Fruit fly (Drosophila melanogaster) whole organism, embryonic: ENCODE measurements around the gene CG44838.

Source experiments
- CG1024 ChIP-seq: fragments of 200-800 bp; sonication (Bioruptor generic); IDR thresholded peaks from 2 replicates; pipeline ENCODE4 v1.3.6; 2022; ENCODE audit warnings: missing biosample characterization, missing genetic modification characterization
- CG10565 ChIP-seq: fragments of 200-800 bp; sonication (Bioruptor generic); optimal IDR thresholded peaks from 3 replicates; lab custom pipeline; 2016; ENCODE audit warnings: missing biosample characterization, mild to moderate bottlenecking, missing genetic modification characterization
- CG12391 ChIP-seq: fragments of 200-800 bp; sonication (Bioruptor generic); optimal IDR thresholded peaks from 3 replicates; lab custom pipeline; 2018; ENCODE audit warnings: missing biosample characterization, mild to moderate bottlenecking, missing genetic modification characterization, moderate library complexity
- CG12744 ChIP-seq: fragments of 200-800 bp; sonication (Bioruptor generic); optimal IDR thresholded peaks from 2 replicates; lab custom pipeline; 2016; ENCODE audit warnings: missing biosample characterization, missing genetic modification characterization
- CG12942 ChIP-seq: fragments of 200-800 bp; sonication (Bioruptor generic); optimal IDR thresholded peaks from 3 replicates; lab custom pipeline; 2016; ENCODE audit warnings: missing biosample characterization, missing genetic modification characterization
- CG13424 ChIP-seq: fragments of 200-800 bp; sonication (Bioruptor generic); optimal IDR thresholded peaks from 2 replicates; lab custom pipeline; 2019; ENCODE audit warnings: missing biosample characterization, mild to moderate bottlenecking, missing genetic modification characterization, moderate library complexity
- CG14014 ChIP-seq: fragments of 200-800 bp; sonication (Bioruptor generic); IDR thresholded peaks from 2 replicates; pipeline ENCODE4 v1.3.6; 2022; ENCODE audit warnings: missing biosample characterization, missing genetic modification characterization
- CG14667 ChIP-seq: fragments of 200-800 bp; sonication (Bioruptor generic); IDR thresholded peaks from 2 replicates; pipeline ENCODE4 v1.3.6; 2022; ENCODE audit warnings: missing biosample characterization, missing genetic modification characterization
- CG15073 ChIP-seq: fragments of 200-800 bp; sonication (Bioruptor generic); optimal IDR thresholded peaks from 2 replicates; lab custom pipeline; 2016; ENCODE audit warnings: missing biosample characterization, missing genetic modification characterization
- CG15479 ChIP-seq: fragments of 200-800 bp; sonication (Bioruptor generic); optimal IDR thresholded peaks from 3 replicates; lab custom pipeline; 2019; ENCODE audit warnings: missing biosample characterization, mild to moderate bottlenecking, missing genetic modification characterization, moderate library complexity
- CG17359 ChIP-seq: fragments of 200-800 bp; sonication (Bioruptor generic); optimal IDR thresholded peaks from 3 replicates; lab custom pipeline; 2018; ENCODE audit warnings: missing biosample characterization, mild to moderate bottlenecking, missing genetic modification characterization, moderate library complexity
- CG17829 ChIP-seq: fragments of 200-800 bp; optimal IDR thresholded peaks from 2 replicates; lab custom pipeline; 2019; ENCODE audit warnings: missing biosample characterization, mild to moderate bottlenecking, missing genetic modification characterization, moderate library complexity
- CG31388 ChIP-seq: fragments of 200-800 bp; sonication (Bioruptor generic); optimal IDR thresholded peaks from 2 replicates; lab custom pipeline; 2016; ENCODE audit warnings: missing biosample characterization, missing genetic modification characterization
- CG3407 ChIP-seq: fragments of 200-800 bp; sonication (Bioruptor generic); optimal IDR thresholded peaks from 2 replicates; lab custom pipeline; 2018; ENCODE audit warnings: missing biosample characterization, mild to moderate bottlenecking, missing genetic modification characterization
- CG4328 ChIP-seq: fragments of 200-800 bp; sonication (Bioruptor generic); optimal IDR thresholded peaks from 3 replicates; lab custom pipeline; 2017; ENCODE audit warnings: missing biosample characterization, missing genetic modification reagents, missing genetic modification characterization
- CG4854 ChIP-seq: fragments of 200-800 bp; sonication (Bioruptor generic); optimal IDR thresholded peaks from 2 replicates; lab custom pipeline; 2016; ENCODE audit warnings: missing biosample characterization, missing genetic modification characterization, inconsistent platforms
- CG6272 ChIP-seq: fragments of 200-800 bp; sonication (Bioruptor generic); IDR thresholded peaks from 2 replicates; pipeline ENCODE4 v1.3.6; 2022; ENCODE audit warnings: missing biosample characterization, missing genetic modification characterization
- CG6791 ChIP-seq: fragments of 200-800 bp; sonication (Bioruptor generic); IDR thresholded peaks from 3 replicates; pipeline ENCODE4 v1.3.6; 2022; ENCODE audit warnings: missing biosample characterization, missing genetic modification characterization; ENCODE audit not compliant: partially characterized antibody
- D ChIP-seq, 2 experiments: fragments of 200-800 bp in 1 of 2; fragments of >200 bp in 1 of 2; sonication (Bioruptor generic) in 1 of 2; optimal IDR thresholded peaks; 2 replicates in 1 of 2; 3 replicates in 1 of 2; lab custom pipeline; 2017; ENCODE audit warnings: mild to moderate bottlenecking in 1 of 2, missing biosample characterization in 1 of 2, missing genetic modification characterization in 1 of 2, missing genetic modification reagents in 1 of 2
- D19B ChIP-seq: fragments of 200-800 bp; sonication (Bioruptor generic); optimal IDR thresholded peaks from 2 replicates; lab custom pipeline; 2017; ENCODE audit warnings: missing biosample characterization, mild to moderate bottlenecking, missing genetic modification characterization
- Dll ChIP-seq: fragments of 200-800 bp; sonication (Bioruptor generic); IDR thresholded peaks from 4 replicates; pipeline ENCODE4 v1.3.6; 2022; ENCODE audit warnings: missing biosample characterization, missing genetic modification characterization; ENCODE audit not compliant: partially characterized antibody
- E2f2 ChIP-seq: fragments of 200-800 bp; sonication (Bioruptor generic); IDR thresholded peaks from 2 replicates; pipeline ENCODE4 v1.3.6; 2022; ENCODE audit warnings: missing biosample characterization, missing genetic modification characterization
- ERR ChIP-seq: fragments of 200-800 bp; sonication (Bioruptor generic); optimal IDR thresholded peaks from 2 replicates; lab custom pipeline; 2016; ENCODE audit warnings: missing biosample characterization, missing genetic modification characterization
- Ets97D ChIP-seq: fragments of 200-800 bp; sonication (Bioruptor generic); optimal IDR thresholded peaks from 3 replicates; lab custom pipeline; 2016; ENCODE audit warnings: missing biosample characterization, missing genetic modification characterization
- Hmx ChIP-seq: fragments of 200-800 bp; sonication (Bioruptor generic); optimal IDR thresholded peaks from 2 replicates; lab custom pipeline; 2016; ENCODE audit warnings: missing biosample characterization, missing genetic modification characterization
- Lim3 ChIP-seq: fragments of 200-800 bp; sonication (Bioruptor generic); IDR thresholded peaks from 2 replicates; pipeline ENCODE4 v1.3.6; 2022; ENCODE audit warnings: missing biosample characterization, missing genetic modification characterization
- Med ChIP-seq: fragments of 200-800 bp; sonication (Bioruptor generic); peaks from one replicate; lab custom pipeline; 2016; ENCODE audit warnings: missing biosample characterization, missing genetic modification characterization, mild to moderate bottlenecking, inconsistent platforms, moderate library complexity
- Nf-YB ChIP-seq: fragments of 200-800 bp; sonication (Bioruptor generic); optimal IDR thresholded peaks from 3 replicates; lab custom pipeline; 2019; ENCODE audit warnings: missing biosample characterization, mild to moderate bottlenecking, missing genetic modification characterization, moderate library complexity
- Optix ChIP-seq: fragments of 200-800 bp; sonication (Bioruptor generic); IDR thresholded peaks from 3 replicates; pipeline ENCODE4 v1.3.6; 2022; ENCODE audit warnings: missing biosample characterization, missing genetic modification characterization
- TFAM ChIP-seq: fragments of 200-800 bp; sonication (Bioruptor generic); optimal IDR thresholded peaks from 2 replicates; lab custom pipeline; 2017; ENCODE audit warnings: missing biosample characterization, missing genetic modification characterization, inconsistent platforms
- ac ChIP-seq: fragments of 200-800 bp; sonication (Bioruptor generic); optimal IDR thresholded peaks from 3 replicates; lab custom pipeline; 2017; ENCODE audit warnings: missing biosample characterization, mild to moderate bottlenecking, missing genetic modification characterization
- ash1 ChIP-seq: fragments of 200-800 bp; sonication (Bioruptor generic); optimal IDR thresholded peaks from 2 replicates; lab custom pipeline; 2018; ENCODE audit warnings: missing biosample characterization, mild to moderate bottlenecking, missing genetic modification characterization
- az2 ChIP-seq: fragments of 200-800 bp; sonication (Bioruptor generic); optimal IDR thresholded peaks from 3 replicates; lab custom pipeline; 2016; ENCODE audit warnings: missing biosample characterization, missing genetic modification characterization
- bbx ChIP-seq: fragments of 200-800 bp; sonication (Bioruptor generic); IDR thresholded peaks from 2 replicates; pipeline ENCODE4 v1.3.6; 2022; ENCODE audit warnings: missing biosample characterization, missing genetic modification characterization; ENCODE audit not compliant: partially characterized antibody
- bigmax ChIP-seq: fragments of 200-800 bp; sonication (Bioruptor generic); optimal IDR thresholded peaks from 2 replicates; lab custom pipeline; 2018; ENCODE audit warnings: missing biosample characterization, mild to moderate bottlenecking, missing genetic modification characterization
- bsh ChIP-seq, 2 experiments: fragments of 200-800 bp; sonication (Bioruptor generic); optimal IDR thresholded peaks; 2 replicates each; lab custom pipeline; 2017 to 2018; ENCODE audit warnings: mild to moderate bottlenecking in 2 of 2, missing biosample characterization in 2 of 2, missing genetic modification characterization in 2 of 2, moderate library complexity in 1 of 2
- cas ChIP-seq: fragments of 200-800 bp; sonication (Bioruptor generic); IDR thresholded peaks from 2 replicates; pipeline ENCODE4 v1.3.6; 2022; ENCODE audit warnings: missing biosample characterization, missing genetic modification characterization
- cg ChIP-seq: fragments of 200-800 bp; sonication (Bioruptor generic); optimal IDR thresholded peaks from 3 replicates; lab custom pipeline; 2019; ENCODE audit warnings: missing biosample characterization, mild to moderate bottlenecking, missing genetic modification characterization, moderate library complexity
- crc ChIP-seq: fragments of 200-800 bp; sonication (Bioruptor generic); optimal IDR thresholded peaks from 2 replicates; lab custom pipeline; 2016; ENCODE audit warnings: missing biosample characterization, missing genetic modification characterization
- disco-r ChIP-seq: fragments of 200-800 bp; sonication (Bioruptor generic); optimal IDR thresholded peaks from 2 replicates; lab custom pipeline; 2016; ENCODE audit warnings: missing biosample characterization, missing genetic modification characterization
- hb ChIP-seq: fragments of 200-800 bp; sonication (Bioruptor generic); IDR thresholded peaks from 3 replicates; pipeline ENCODE4 v1.3.6; 2022; ENCODE audit warnings: missing biosample characterization, missing genetic modification characterization; ENCODE audit not compliant: partially characterized antibody
- lab ChIP-seq: fragments of 200-800 bp; sonication (Bioruptor generic); optimal IDR thresholded peaks from 3 replicates; lab custom pipeline; 2017; ENCODE audit warnings: missing biosample characterization, missing genetic modification characterization, mild to moderate bottlenecking, moderate library complexity, missing genetic modification reagents
- maf-S ChIP-seq: fragments of 200-800 bp; sonication (Bioruptor generic); optimal IDR thresholded peaks from 2 replicates; lab custom pipeline; 2016; ENCODE audit warnings: missing biosample characterization, missing genetic modification characterization
- mld ChIP-seq: fragments of 200-800 bp; sonication (Bioruptor generic); IDR thresholded peaks from 3 replicates; pipeline ENCODE4 v1.3.6; 2022; ENCODE audit warnings: missing biosample characterization, missing genetic modification characterization; ENCODE audit not compliant: partially characterized antibody
- phol ChIP-seq: fragments of 200-800 bp; sonication (Bioruptor generic); optimal IDR thresholded peaks from 3 replicates; lab custom pipeline; 2018; ENCODE audit warnings: missing biosample characterization, mild to moderate bottlenecking, missing genetic modification characterization, moderate library complexity
- salm ChIP-seq: fragments of 200-800 bp; sonication (Bioruptor generic); optimal IDR thresholded peaks from 2 replicates; lab custom pipeline; 2018; ENCODE audit warnings: missing biosample characterization, mild to moderate bottlenecking, missing genetic modification characterization
- shn ChIP-seq: fragments of 200-800 bp; sonication (Bioruptor generic); optimal IDR thresholded peaks from 3 replicates; lab custom pipeline; 2016; ENCODE audit warnings: missing biosample characterization, missing genetic modification characterization
- tgo ChIP-seq: fragments of 200-800 bp; sonication (Bioruptor generic); IDR thresholded peaks from 3 replicates; pipeline ENCODE4 v1.3.6; 2022; ENCODE audit warnings: missing biosample characterization, missing genetic modification characterization
- toy ChIP-seq: fragments of 200-800 bp; sonication (Bioruptor generic); IDR thresholded peaks from 2 replicates; pipeline ENCODE4 v1.3.6; 2022; ENCODE audit warnings: missing biosample characterization, missing genetic modification characterization
- vvl ChIP-seq: fragments of 200-800 bp; sonication (Bioruptor generic); IDR thresholded peaks from 2 replicates; pipeline ENCODE4 v1.3.6; 2022; ENCODE audit warnings: missing biosample characterization, missing genetic modification characterization

The CG44838 gene

DNA sequence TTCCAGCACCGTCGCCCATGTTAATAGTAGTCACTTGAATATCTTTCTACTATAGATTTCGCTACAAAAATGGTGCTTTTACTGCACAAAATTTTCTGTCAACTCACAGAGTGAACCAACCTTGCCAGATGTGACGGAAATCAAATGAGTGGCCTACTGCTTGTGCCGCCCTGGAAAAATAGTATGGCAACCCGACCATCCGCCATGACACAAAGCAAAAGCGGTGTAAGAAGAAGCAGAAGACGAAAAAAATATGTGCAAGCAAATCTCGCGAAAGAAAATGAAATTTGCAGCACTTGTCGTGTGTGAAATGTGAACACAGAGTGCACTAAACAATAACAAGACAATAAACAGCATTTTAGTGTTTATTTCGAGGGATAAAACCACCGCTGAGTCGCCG lies 16.0 kb downstream of the CG44838 start, which contains the start of the genes Uch-L5 and Jarid2 (continued):
- TF ChIP-seq CG6791, result peak; percentile 38; the same call in 1 of the 3 replicates
- peak; percentile 7 for TF ChIP-seq cg (GFP tag; lab: Kevin White, UChicago)
- no peak for TF ChIP-seq CG14667 (GFP tag; lab: Robert Waterston, UW)
- TF ChIP-seq Ets97D (GFP tag; lab: Kevin White, UChicago), result peak; percentile 96
- peak; percentile 100 for TF ChIP-seq phol (tag; lab: Kevin White, UChicago)
- peak; percentile 61 for TF ChIP-seq ERR (GFP tag; lab: Kevin White, UChicago)
- peak; percentile 36 for TF ChIP-seq CG13424 (tag; lab: Kevin White, UChicago)
- peak; percentile 54 for TF ChIP-seq CG12391 (tag; lab: Kevin White, UChicago)
- TF ChIP-seq CG12942 (GFP tag; lab: Kevin White, UChicago), result peak; percentile 43
- peak; percentile 46 for TF ChIP-seq shn (GFP tag; lab: Kevin White, UChicago)
- peak; percentile 46 for TF ChIP-seq ash1 (GFP tag; lab: Kevin White, UChicago)
- TF ChIP-seq Nf-YB, result peak; percentile 48
- 0 out of 4 replicates have a peak, but pooled peaks have one; percentile 24 for TF ChIP-seq Dll (GFP tag; lab: Robert Waterston, UW)
- TF ChIP-seq bbx (GFP tag; lab: Robert Waterston, UW), result 0 out of 2 replicates have a peak, but pooled peaks have one; percentile 19
- TF ChIP-seq Lim3 (GFP tag; lab: Robert Waterston, UW), result no peak
- peak; percentile 53 for TF ChIP-seq bigmax (GFP tag; lab: Kevin White, UChicago)
- no peak for TF ChIP-seq CG1024 (GFP tag; lab: Robert Waterston, UW)
- TF ChIP-seq maf-S (GFP tag; lab: Kevin White, UChicago), result peak; percentile 68
- TF ChIP-seq TFAM (GFP tag; lab: Kevin White, UChicago), result no peak
- TF ChIP-seq toy (GFP tag; lab: Robert Waterston, UW), result no peak
- peak; percentile 20 for TF ChIP-seq CG15479 (GFP tag; lab: Kevin White, UChicago)
- peak; percentile 72 for TF ChIP-seq CG17829 (tag; lab: Kevin White, UChicago)
- TF ChIP-seq Optix, result 0 out of 3 replicates have a peak, but pooled peaks have one; percentile 37
- TF ChIP-seq vvl (GFP tag; lab: Robert Waterston, UW), result peak; percentile 55
- no peak for TF ChIP-seq hb (GFP tag; lab: Robert Waterston, UW)
- peak in 1 of 2 experiments; percentile 0 for TF ChIP-seq bsh (GFP tag; optimal IDR thresholded peaks at IDR 0.05; lab: Kevin White, UChicago)
- no peak for TF ChIP-seq CG6272 (GFP tag; lab: Robert Waterston, UW)
- TF ChIP-seq salm (tag; lab: Kevin White, UChicago), result no peak
- TF ChIP-seq CG17359 (tag; lab: Kevin White, UChicago), result peak; percentile 11
- peak; percentile 22 for TF ChIP-seq CG3407 (GFP tag; lab: Kevin White, UChicago)
- TF ChIP-seq CG14014 (GFP tag; lab: Robert Waterston, UW), result no peak
- peak; percentile 28 for TF ChIP-seq az2 (GFP tag; lab: Kevin White, UChicago)
- TF ChIP-seq CG4328, result no peak
- TF ChIP-seq tgo (GFP tag; lab: Robert Waterston, UW), result no peak
- no peak for TF ChIP-seq CG15073 (GFP tag; lab: Kevin White, UChicago)
- no peak for TF ChIP-seq CG10565 (GFP tag; lab: Kevin White, UChicago)
- peak; percentile 11 for TF ChIP-seq CG12744
- TF ChIP-seq crc, result peak; percentile 39
- TF ChIP-seq Hmx, result no peak
- TF ChIP-seq CG4854, result peak; percentile 17
- TF ChIP-seq lab (GFP tag; lab: Kevin White, UChicago), result peak; percentile 65
- no peak for TF ChIP-seq ac (GFP tag; lab: Kevin White, UChicago)
- TF ChIP-seq D (optimal IDR thresholded peaks at IDR 0.05; lab: Kevin White, UChicago), result no peak
- TF ChIP-seq D (GFP tag; optimal IDR thresholded peaks at IDR 0.05; lab: Kevin White, UChicago), result no peak
- peak; percentile 60 for TF ChIP-seq E2f2 (GFP tag; lab: Robert Waterston, UW)
- peak; percentile 62 for TF ChIP-seq disco-r (GFP tag; lab: Kevin White, UChicago)
- no peak for TF ChIP-seq cas (GFP tag; lab: Robert Waterston, UW)
- TF ChIP-seq mld, result no peak; the same call in 2 of the 3 replicates
- TF ChIP-seq Med, result peak; percentile 94
- TF ChIP-seq CG31388 (GFP tag; lab: Kevin White, UChicago), result no peak
- TF ChIP-seq D19B (GFP tag; lab: Kevin White, UChicago), result no peak
